Worm (Caenorhabditis elegans): ENCODE data around the gene glb-33.
A peak's percentile ranks its signal among the peaks of the same experiment; 100 is the strongest.

The glb-33 gene

ce11 chrV:1352321-1352720 is 395 bp downstream of the glb-33 start:
- TF ChIP-seq F22D6.2 (tag; optimal IDR thresholded peaks at IDR 0.05) (no peak), rpc-1 (optimal IDR thresholded peaks at IDR 0.05) (peak; percentile 38), rpc-1 (tag; optimal IDR thresholded peaks at IDR 0.05) (no peak), hmg-20 (GFP tag; IDR thresholded peaks at IDR 0.05) (no peak), egl-44 (GFP tag; IDR thresholded peaks at IDR 0.05) (no peak), somi-1 (GFP tag; optimal IDR thresholded peaks at IDR 0.05) (no peak), Y56A3A.18 (GFP tag; IDR thresholded peaks at IDR 0.05) (no peak), gei-17 (GFP tag; optimal IDR thresholded peaks at IDR 0.05) (no peak), egl-18 (GFP tag; IDR thresholded peaks at IDR 0.05) (no peak), dox-1 (GFP tag; IDR thresholded peaks at IDR 0.05) (0 out of 2 replicates have a peak, but pooled peaks have one; percentile 10), mes-4 (tag; optimal IDR thresholded peaks at IDR 0.05) (no peak), F10E7.11 (tag; optimal IDR thresholded peaks at IDR 0.05) (no peak), ztf-28 (GFP tag; IDR thresholded peaks at IDR 0.05) (no peak), hsf-1 (GFP tag; IDR thresholded peaks at IDR 0.05) (peak; percentile 90), ztf-22 (GFP tag; optimal IDR thresholded peaks at IDR 0.05) (no peak), ZK185.1 (tag; optimal IDR thresholded peaks at IDR 0.05; ENCODE audit: poor library complexity, severe bottlenecking) (no peak), lsl-1 (GFP tag; optimal IDR thresholded peaks at IDR 0.05) (no peak), ztf-6 (GFP tag; IDR thresholded peaks at IDR 0.05) (no peak), xnd-1 (tag; optimal IDR thresholded peaks at IDR 0.05) (no peak), repo-1 (tag; optimal IDR thresholded peaks at IDR 0.05) (no peak)

ce11 chrV:1355297-1355696 is 3.4 kb downstream of the glb-33 start:
- TF ChIP-seq D2030.7 (GFP tag; IDR thresholded peaks at IDR 0.05) (0 out of 2 replicates have a peak, but pooled peaks have one; percentile 19), hsf-1 (GFP tag; IDR thresholded peaks at IDR 0.05) (peak; percentile 96), rpc-1 (optimal IDR thresholded peaks at IDR 0.05) (peak; percentile 41), rpc-1 (tag; optimal IDR thresholded peaks at IDR 0.05) (no peak), ekl-4 (GFP tag; IDR thresholded peaks at IDR 0.05) (no peak), dox-1 (GFP tag; IDR thresholded peaks at IDR 0.05) (peak; percentile 63), madf-6 (GFP tag; IDR thresholded peaks at IDR 0.05) (0 out of 2 replicates have a peak, but pooled peaks have one; percentile 24)

ce11 chrV:1358051-1358450 is 6.1 kb downstream of the glb-33 start, which contains the start of gene Y75B7AL.2:
TSS of gene Y75B7AL.2 (minus strand) at chrV:1358151.
- TF ChIP-seq die-1 (tag; optimal IDR thresholded peaks at IDR 0.05) (no peak), egl-44 (GFP tag; IDR thresholded peaks at IDR 0.05) (no peak), cebp-1 (GFP tag; IDR thresholded peaks at IDR 0.05) (no peak), cebp-1 (tag; optimal IDR thresholded peaks at IDR 0.05) (no peak), egrh-3 (GFP tag; IDR thresholded peaks at IDR 0.05) (no peak), B0336.3 (GFP tag; IDR thresholded peaks at IDR 0.05) (no peak), ztf-18 (tag; optimal IDR thresholded peaks at IDR 0.05) (no peak), nhr-80 (tag; optimal IDR thresholded peaks at IDR 0.05) (no peak), attf-5 (GFP tag; optimal IDR thresholded peaks at IDR 0.05) (no peak), Y79H2A.3 (GFP tag; conservative IDR thresholded peaks at IDR 0.05) (no peak), sdz-38 (tag; optimal IDR thresholded peaks at IDR 0.05) (no peak), Y67H2A.10 (GFP tag; conservative IDR thresholded peaks at IDR 0.05) (no peak)

ce11 chrV:1362027-1362426 is 10.1 kb downstream of the glb-33 start:
- no peak for TF ChIP-seq snpc-4 (GFP tag; optimal IDR thresholded peaks at IDR 0.05)
- no peak for TF ChIP-seq snpc-4 (tag; optimal IDR thresholded peaks at IDR 0.05)
- no peak for TF ChIP-seq lin-26 (GFP tag; IDR thresholded peaks at IDR 0.05)
- TF ChIP-seq madf-8 (GFP tag; conservative IDR thresholded peaks at IDR 0.05), result no peak
- TF ChIP-seq Y79H2A.3 (GFP tag; conservative IDR thresholded peaks at IDR 0.05), result no peak
- no peak for TF ChIP-seq nhr-80 (tag; optimal IDR thresholded peaks at IDR 0.05)
- no peak for TF ChIP-seq let-526 (GFP tag; IDR thresholded peaks at IDR 0.05)
- no peak for TF ChIP-seq F22D6.2 (tag; optimal IDR thresholded peaks at IDR 0.05)
- TF ChIP-seq snpc-3.4 (tag; optimal IDR thresholded peaks at IDR 0.05), result no peak
- no peak for TF ChIP-seq Y56A3A.18 (GFP tag; IDR thresholded peaks at IDR 0.05)
- TF ChIP-seq lin-40 (tag; optimal IDR thresholded peaks at IDR 0.05), result no peak
- TF ChIP-seq fkh-3 (tag; optimal IDR thresholded peaks at IDR 0.05), result no peak
- TF ChIP-seq egl-44 (GFP tag; IDR thresholded peaks at IDR 0.05), result no peak
- TF ChIP-seq aptf-3 (GFP tag; IDR thresholded peaks at IDR 0.05), result no peak

Data from whole organism, young adult.